Fruit fly (Drosophila melanogaster) whole organism, embryonic: ENCODE results near the gene Fbxl7.

Experiments
- Ada2b ChIP-seq: fragments of 200-800 bp; sonication (Bioruptor generic); IDR thresholded peaks from 2 replicates; pipeline ENCODE4 v1.3.6; 2022; ENCODE audit warnings: missing biosample characterization, missing genetic modification characterization
- Antp ChIP-seq: fragments of 200-800 bp; sonication (Bioruptor generic); optimal IDR thresholded peaks from 3 replicates; lab custom pipeline; 2016; ENCODE audit warnings: missing biosample characterization, missing genetic modification characterization
- Atf-2 ChIP-seq: fragments of 200-800 bp; sonication (Bioruptor generic); optimal IDR thresholded peaks from 2 replicates; lab custom pipeline; 2016; ENCODE audit warnings: missing biosample characterization, missing genetic modification characterization
- CG10209 ChIP-seq: fragments of 200-800 bp; sonication (Bioruptor generic); optimal IDR thresholded peaks from 3 replicates; lab custom pipeline; 2017; ENCODE audit warnings: missing biosample characterization, mild to moderate bottlenecking, missing genetic modification characterization, missing genetic modification reagents
- CG11093 ChIP-seq: fragments of 200-800 bp; sonication (Bioruptor generic); IDR thresholded peaks from 3 replicates; pipeline ENCODE4 v1.3.6; 2022; ENCODE audit warnings: missing biosample characterization, missing genetic modification characterization
- CG11723 ChIP-seq: fragments of 200-800 bp; sonication (Bioruptor generic); optimal IDR thresholded peaks from 2 replicates; lab custom pipeline; 2017; ENCODE audit warnings: missing biosample characterization, mild to moderate bottlenecking, missing genetic modification characterization
- CG12104 ChIP-seq: fragments of 200-800 bp; sonication (Bioruptor generic); optimal IDR thresholded peaks from 3 replicates; lab custom pipeline; 2016; ENCODE audit warnings: missing biosample characterization, missing genetic modification characterization
- CG12299 ChIP-seq: fragments of 200-800 bp; sonication (Bioruptor generic); optimal IDR thresholded peaks from 2 replicates; lab custom pipeline; 2018; ENCODE audit warnings: missing biosample characterization, mild to moderate bottlenecking, missing genetic modification characterization
- CG12391 ChIP-seq: fragments of 200-800 bp; sonication (Bioruptor generic); optimal IDR thresholded peaks from 3 replicates; lab custom pipeline; 2018; ENCODE audit warnings: missing biosample characterization, mild to moderate bottlenecking, missing genetic modification characterization, moderate library complexity
- CG13624 ChIP-seq: fragments of 200-800 bp; sonication (Bioruptor generic); optimal IDR thresholded peaks from 2 replicates; lab custom pipeline; 2016; ENCODE audit warnings: missing biosample characterization, missing genetic modification characterization
- CG14050 ChIP-seq: fragments of 200-800 bp; sonication (Bioruptor generic); IDR thresholded peaks from 3 replicates; pipeline ENCODE4 v1.3.6; 2022; ENCODE audit warnings: missing biosample characterization, missing genetic modification characterization
- CG14860 ChIP-seq: fragments of 200-800 bp; sonication (Bioruptor generic); IDR thresholded peaks from 3 replicates; pipeline ENCODE4 v1.3.6; 2022; ENCODE audit warnings: missing biosample characterization, missing genetic modification characterization; ENCODE audit not compliant: partially characterized antibody
- CG15073 ChIP-seq: fragments of 200-800 bp; sonication (Bioruptor generic); optimal IDR thresholded peaks from 2 replicates; lab custom pipeline; 2016; ENCODE audit warnings: missing biosample characterization, missing genetic modification characterization
- CG16815 ChIP-seq: fragments of 200-800 bp; sonication (Bioruptor generic); optimal IDR thresholded peaks from 3 replicates; lab custom pipeline; 2017; ENCODE audit warnings: missing biosample characterization, mild to moderate bottlenecking, missing genetic modification characterization
- CG17385 ChIP-seq: fragments of 200-800 bp; sonication (Bioruptor generic); optimal IDR thresholded peaks from 3 replicates; lab custom pipeline; 2018; ENCODE audit warnings: missing biosample characterization, mild to moderate bottlenecking, missing genetic modification characterization
- CG2889 ChIP-seq: fragments of 200-800 bp; sonication (Bioruptor generic); IDR thresholded peaks from 3 replicates; pipeline ENCODE4 v1.3.6; 2022; ENCODE audit warnings: missing biosample characterization, missing genetic modification characterization
- CG3847 ChIP-seq: fragments of 200-800 bp; sonication (Bioruptor generic); IDR thresholded peaks from 2 replicates; pipeline ENCODE4 v1.3.6; 2022; ENCODE audit warnings: missing biosample characterization, missing genetic modification characterization
- CG5245 ChIP-seq: fragments of 200-800 bp; sonication (Bioruptor generic); optimal IDR thresholded peaks from 3 replicates; lab custom pipeline; 2016; ENCODE audit warnings: missing biosample characterization, missing genetic modification characterization
- CG8359 ChIP-seq: fragments of 200-800 bp; sonication (Bioruptor generic); optimal IDR thresholded peaks from 2 replicates; lab custom pipeline; 2017; ENCODE audit warnings: missing biosample characterization, mild to moderate bottlenecking, missing genetic modification characterization, borderline replicate concordance
- Dip3 ChIP-seq: fragments of 200-800 bp; sonication (Bioruptor generic); optimal IDR thresholded peaks from 3 replicates; lab custom pipeline; 2016; ENCODE audit warnings: missing biosample characterization, missing genetic modification characterization
- E2f1 ChIP-seq: fragments of 200-800 bp; sonication (Bioruptor generic); IDR thresholded peaks from 2 replicates; pipeline ENCODE4 v1.3.6; 2022; ENCODE audit warnings: missing biosample characterization, missing genetic modification characterization
- Hr3 ChIP-seq: fragments of 200-800 bp; sonication (Bioruptor generic); optimal IDR thresholded peaks from 3 replicates; lab custom pipeline; 2016; ENCODE audit warnings: missing biosample characterization, missing genetic modification characterization
- Mad ChIP-seq: fragments of 200-800 bp; sonication (Bioruptor generic); optimal IDR thresholded peaks from 2 replicates; lab custom pipeline; 2016; ENCODE audit warnings: missing biosample characterization, missing genetic modification characterization
- Neu2 ChIP-seq: fragments of 200-800 bp; sonication (Bioruptor generic); optimal IDR thresholded peaks from 3 replicates; lab custom pipeline; 2016; ENCODE audit warnings: missing biosample characterization, missing genetic modification characterization, borderline replicate concordance
- NfI ChIP-seq: fragments of 200-800 bp; sonication (Bioruptor generic); optimal IDR thresholded peaks from 3 replicates; lab custom pipeline; 2018; ENCODE audit warnings: missing biosample characterization, mild to moderate bottlenecking, missing genetic modification characterization, moderate library complexity
- PHDP ChIP-seq: fragments of 200-800 bp; sonication (Bioruptor generic); optimal IDR thresholded peaks from 3 replicates; lab custom pipeline; 2018; ENCODE audit warnings: missing biosample characterization, mild to moderate bottlenecking, missing genetic modification characterization, moderate library complexity
- Poxn ChIP-seq: fragments of 200-800 bp; sonication (Bioruptor generic); IDR thresholded peaks from 2 replicates; pipeline ENCODE4 v1.3.6; 2022; ENCODE audit warnings: missing biosample characterization, missing genetic modification characterization
- Rfx ChIP-seq: fragments of 200-800 bp; sonication (Bioruptor generic); IDR thresholded peaks from 2 replicates; pipeline ENCODE4 v1.3.6; 2022; ENCODE audit warnings: missing biosample characterization, missing genetic modification characterization
- Side ChIP-seq: fragments of 200-800 bp; sonication (Bioruptor generic); optimal IDR thresholded peaks from 2 replicates; lab custom pipeline; 2016; ENCODE audit warnings: missing biosample characterization, missing genetic modification characterization
- Taf1 ChIP-seq: fragments of 200-800 bp; sonication (Bioruptor generic); IDR thresholded peaks from 2 replicates; pipeline ENCODE4 v1.3.6; 2022; ENCODE audit warnings: missing biosample characterization, missing genetic modification characterization
- Trl ChIP-seq, 3 experiments: fragments of >200 bp in 2 of 3; fragments of 200-800 bp in 1 of 3; sonication (Bioruptor generic) in 1 of 3; optimal IDR thresholded peaks; 2 replicates in 1 of 3; 3 replicates in 2 of 3; lab custom pipeline; 2016 to 2017; ENCODE audit warnings: missing biosample characterization in 1 of 3, missing genetic modification characterization in 1 of 3
- bigmax ChIP-seq: fragments of 200-800 bp; sonication (Bioruptor generic); optimal IDR thresholded peaks from 2 replicates; lab custom pipeline; 2018; ENCODE audit warnings: missing biosample characterization, mild to moderate bottlenecking, missing genetic modification characterization
- bsh ChIP-seq, 2 experiments: fragments of 200-800 bp; sonication (Bioruptor generic); optimal IDR thresholded peaks; 2 replicates each; lab custom pipeline; 2017 to 2018; ENCODE audit warnings: mild to moderate bottlenecking in 2 of 2, missing biosample characterization in 2 of 2, missing genetic modification characterization in 2 of 2, moderate library complexity in 1 of 2
- caup ChIP-seq: fragments of 200-800 bp; sonication (Bioruptor generic); optimal IDR thresholded peaks from 3 replicates; lab custom pipeline; 2017; ENCODE audit warnings: missing biosample characterization, mild to moderate bottlenecking, missing genetic modification characterization, moderate library complexity; ENCODE audit not compliant: severe bottlenecking
- chn ChIP-seq: fragments of 200-800 bp; sonication (Bioruptor generic); optimal IDR thresholded peaks from 2 replicates; lab custom pipeline; 2016; ENCODE audit warnings: missing biosample characterization, missing genetic modification characterization
- crc ChIP-seq: fragments of 200-800 bp; sonication (Bioruptor generic); optimal IDR thresholded peaks from 2 replicates; lab custom pipeline; 2016; ENCODE audit warnings: missing biosample characterization, missing genetic modification characterization
- crp ChIP-seq, 2 experiments: fragments of 200-800 bp; sonication (Bioruptor generic); optimal IDR thresholded peaks; 2 replicates in 1 of 2; 3 replicates in 1 of 2; lab custom pipeline; 2017; ENCODE audit warnings: missing biosample characterization in 2 of 2, missing genetic modification characterization in 2 of 2, mild to moderate bottlenecking in 1 of 2, moderate library complexity in 1 of 2
- emc ChIP-seq: fragments of 200-800 bp; sonication (Bioruptor generic); optimal IDR thresholded peaks from 2 replicates; lab custom pipeline; 2016; ENCODE audit warnings: missing biosample characterization, missing genetic modification characterization
- gcm ChIP-seq: fragments of 200-800 bp; sonication (Bioruptor generic); optimal IDR thresholded peaks from 2 replicates; lab custom pipeline; 2019; ENCODE audit warnings: missing biosample characterization, mild to moderate bottlenecking, missing genetic modification characterization, moderate library complexity
- kni ChIP-seq: fragments of 200-800 bp; sonication (Bioruptor generic); optimal IDR thresholded peaks from 3 replicates; lab custom pipeline; 2017; ENCODE audit warnings: mild to moderate bottlenecking, missing biosample characterization, missing genetic modification reagents, missing genetic modification characterization
- lab ChIP-seq: fragments of 200-800 bp; sonication (Bioruptor generic); optimal IDR thresholded peaks from 3 replicates; lab custom pipeline; 2017; ENCODE audit warnings: missing biosample characterization, missing genetic modification characterization, mild to moderate bottlenecking, moderate library complexity, missing genetic modification reagents
- pros ChIP-seq: fragments of 200-800 bp; sonication (Bioruptor generic); optimal IDR thresholded peaks from 3 replicates; lab custom pipeline; 2019; ENCODE audit warnings: missing biosample characterization, mild to moderate bottlenecking, missing genetic modification characterization, moderate library complexity
- rib ChIP-seq: fragments of 200-800 bp; sonication (Bioruptor generic); IDR thresholded peaks from 2 replicates; pipeline ENCODE4 v1.3.6; 2022; ENCODE audit warnings: missing biosample characterization, missing genetic modification characterization
- ro ChIP-seq: fragments of 200-800 bp; sonication (Bioruptor generic); IDR thresholded peaks from 2 replicates; pipeline ENCODE4 v1.3.6; 2022; ENCODE audit warnings: missing biosample characterization, missing genetic modification characterization
- sens-2 ChIP-seq: fragments of 200-800 bp; sonication (Bioruptor generic); IDR thresholded peaks from 2 replicates; pipeline ENCODE4 v1.3.6; 2022; ENCODE audit warnings: missing biosample characterization, missing genetic modification characterization
- sim ChIP-seq: fragments of 200-800 bp; sonication (Bioruptor generic); IDR thresholded peaks from 2 replicates; pipeline ENCODE4 v1.3.6; 2022; ENCODE audit warnings: missing biosample characterization, missing genetic modification characterization
- slbo ChIP-seq: fragments of 200-800 bp; sonication (Bioruptor generic); IDR thresholded peaks from 2 replicates; pipeline ENCODE4 v1.3.6; 2022; ENCODE audit warnings: missing biosample characterization, missing genetic modification characterization
- so ChIP-seq: fragments of 200-800 bp; sonication (Bioruptor generic); IDR thresholded peaks from 3 replicates; pipeline ENCODE4 v1.3.6; 2022; ENCODE audit warnings: missing biosample characterization, missing genetic modification characterization
- tap ChIP-seq: fragments of 200-800 bp; optimal IDR thresholded peaks from 3 replicates; lab custom pipeline; 2019; ENCODE audit warnings: missing biosample characterization, mild to moderate bottlenecking, missing genetic modification characterization, moderate library complexity
- twi ChIP-seq: fragments of 200-800 bp; optimal IDR thresholded peaks from 2 replicates; lab custom pipeline; 2019; ENCODE audit warnings: missing biosample characterization, mild to moderate bottlenecking, missing genetic modification characterization, moderate library complexity

Fbxl7 gene

dm6 chr3R:15965169-15965568 lies 44.5 kb downstream of the Fbxl7 start, which contains the start of the genes CG32856 and Rbf2 (continued):
- peak; percentile 57 for TF ChIP-seq CG16815 (GFP tag; lab: Kevin White, UChicago)
- TF ChIP-seq CG14860, result peak; percentile 84
- TF ChIP-seq Atf-2 (GFP tag; lab: Kevin White, UChicago), result peak; percentile 76
- no peak for TF ChIP-seq twi
- TF ChIP-seq Poxn (GFP tag; lab: Robert Waterston, UW), result no peak
- peak; percentile 80 for TF ChIP-seq Hr3 (GFP tag; lab: Kevin White, UChicago)
- no peak for TF ChIP-seq gcm (GFP tag; lab: Kevin White, UChicago)
- peak; percentile 16 for TF ChIP-seq emc (GFP tag; lab: Kevin White, UChicago)
- TF ChIP-seq CG12299, result peak; percentile 88
- no peak for TF ChIP-seq kni (GFP tag; lab: Kevin White, UChicago)
- TF ChIP-seq E2f1, result no peak
- no peak for TF ChIP-seq tap (tag; lab: Kevin White, UChicago)
- peak; percentile 4 for TF ChIP-seq CG15073 (GFP tag; lab: Kevin White, UChicago)
- TF ChIP-seq bigmax, result peak; percentile 43
- no peak for TF ChIP-seq ro (GFP tag; lab: Robert Waterston, UW)
- no peak for TF ChIP-seq CG12104 (GFP tag; lab: Kevin White, UChicago)
- peak; percentile 70 for TF ChIP-seq crc
- TF ChIP-seq Neu2, result peak; percentile 21
- no peak; the same call in 1 of the 3 replicates for TF ChIP-seq so (GFP tag; lab: Robert Waterston, UW)
- peak; percentile 91 for TF ChIP-seq CG3847 (GFP tag; lab: Robert Waterston, UW)
- no peak for TF ChIP-seq lab (GFP tag; lab: Kevin White, UChicago)
- peak; percentile 43 for TF ChIP-seq CG11723 (GFP tag; lab: Kevin White, UChicago)
- TF ChIP-seq caup, result no peak
- TF ChIP-seq PHDP (tag; lab: Kevin White, UChicago), result peak; percentile 92
- peak; percentile 84 for TF ChIP-seq Dip3 (GFP tag; lab: Kevin White, UChicago)
- TF ChIP-seq Trl (optimal IDR thresholded peaks at IDR 0.05; lab: Kevin White, UChicago), result no peak
- peak; percentile 54 for TF ChIP-seq Trl (GFP tag; optimal IDR thresholded peaks at IDR 0.05; lab: Kevin White, UChicago)
- peak; percentile 67 for TF ChIP-seq Mad
- TF ChIP-seq CG13624 (GFP tag; lab: Kevin White, UChicago), result peak; percentile 79
- TF ChIP-seq sim (GFP tag; lab: Robert Waterston, UW), result no peak
- peak; percentile 94 for TF ChIP-seq slbo
- peak; percentile 92 for TF ChIP-seq CG12391 (tag; lab: Kevin White, UChicago)
- peak; percentile 72; the same call in 1 of the 3 replicates for TF ChIP-seq CG2889 (GFP tag; lab: Robert Waterston, UW)
- TF ChIP-seq Side (GFP tag; lab: Kevin White, UChicago), result peak; percentile 71
- TF ChIP-seq rib (GFP tag; lab: Robert Waterston, UW), result no peak
- TF ChIP-seq NfI (GFP tag; lab: Kevin White, UChicago), result peak; percentile 84
- TF ChIP-seq Rfx (GFP tag; lab: Robert Waterston, UW), result peak; percentile 75
- TF ChIP-seq Antp (GFP tag; lab: Kevin White, UChicago), result peak; percentile 50
- no peak for TF ChIP-seq CG5245 (GFP tag; lab: Kevin White, UChicago)
- TF ChIP-seq CG10209, result peak; percentile 73
- 0 out of 2 replicates have a peak, but pooled peaks have one; percentile 13 for TF ChIP-seq Taf1
- no peak for TF ChIP-seq Ada2b (GFP tag; lab: Robert Waterston, UW)
- no peak for TF ChIP-seq CG11093 (GFP tag; lab: Robert Waterston, UW)
- peak in 1 of 2 experiments; percentile 69 for TF ChIP-seq crp (GFP tag; optimal IDR thresholded peaks at IDR 0.05; lab: Kevin White, UChicago)
- TF ChIP-seq CG8359 (GFP tag; lab: Kevin White, UChicago), result no peak
- TF ChIP-seq chn (GFP tag; lab: Kevin White, UChicago), result peak; percentile 80
- TF ChIP-seq sens-2 (GFP tag; lab: Robert Waterston, UW), result no peak
- peak; percentile 59 to 85 for TF ChIP-seq bsh (GFP tag; optimal IDR thresholded peaks at IDR 0.05; lab: Kevin White, UChicago)
- TF ChIP-seq CG17385, result peak; percentile 80
- no peak for TF ChIP-seq pros (GFP tag; lab: Kevin White, UChicago)
- peak; percentile 63 for TF ChIP-seq CG14050 (GFP tag; lab: Robert Waterston, UW)
